Fruit fly (Drosophila melanogaster): ENCODE measurements around the gene CG6026.
A peak's percentile ranks its signal among the peaks of the same experiment; 100 is the strongest.

CG6026 gene

dm6 chr3R:19010923-19011322 is 22.4 kb upstream of the CG6026 start (continued):
- TF ChIP-seq Fer1 (GFP tag; optimal IDR thresholded peaks at IDR 0.05): no peak
- peak; percentile 30 for TF ChIP-seq CG12769 (tag; optimal IDR thresholded peaks at IDR 0.05)
- no peak for TF ChIP-seq ro (GFP tag; IDR thresholded peaks at IDR 0.05)
- peak; percentile 76 for TF ChIP-seq CG7271 (tag; optimal IDR thresholded peaks at IDR 0.05)
- TF ChIP-seq dysf (GFP tag; IDR thresholded peaks at IDR 0.05): peak; percentile 38; the same call in 2 of the 3 replicates
- peak; percentile 62 for TF ChIP-seq bab2 (GFP tag; optimal IDR thresholded peaks at IDR 0.05)
- TF ChIP-seq CG10431 (GFP tag; optimal IDR thresholded peaks at IDR 0.05): no peak
- TF ChIP-seq dmrt11E (tag; optimal IDR thresholded peaks at IDR 0.05): peak; percentile 23
- TF ChIP-seq Blimp-1 (GFP tag; optimal IDR thresholded peaks at IDR 0.05): peak; percentile 34
- no peak for TF ChIP-seq Six4 (GFP tag; optimal IDR thresholded peaks at IDR 0.05)
- TF ChIP-seq ase (GFP tag; IDR thresholded peaks at IDR 0.05): no peak
- TF ChIP-seq CG32772 (GFP tag; IDR thresholded peaks at IDR 0.05): no peak
- no peak for TF ChIP-seq CG17829 (tag; optimal IDR thresholded peaks at IDR 0.05)
- no peak for TF ChIP-seq sr (GFP tag; IDR thresholded peaks at IDR 0.05)
- TF ChIP-seq trh (GFP tag; optimal IDR thresholded peaks at IDR 0.05): no peak
- TF ChIP-seq CG9215 (GFP tag; IDR thresholded peaks at IDR 0.05): no peak
- TF ChIP-seq CG1647 (GFP tag; optimal IDR thresholded peaks at IDR 0.05): peak; percentile 13
- TF ChIP-seq Fer3 (tag; optimal IDR thresholded peaks at IDR 0.05): peak; percentile 47
- TF ChIP-seq zen (tag; optimal IDR thresholded peaks at IDR 0.05): peak; percentile 43
- no peak for TF ChIP-seq phol (tag; optimal IDR thresholded peaks at IDR 0.05)
- no peak for TF ChIP-seq sens-2 (GFP tag; IDR thresholded peaks at IDR 0.05)
- TF ChIP-seq CG3995 (GFP tag; optimal IDR thresholded peaks at IDR 0.05): no peak
- no peak for TF ChIP-seq Nf-YB (GFP tag; optimal IDR thresholded peaks at IDR 0.05)
- 0 out of 3 replicates have a peak, but pooled peaks have one; percentile 22 for TF ChIP-seq CG17361 (GFP tag; IDR thresholded peaks at IDR 0.05)
- peak; percentile 46 for TF ChIP-seq gem (tag; optimal IDR thresholded peaks at IDR 0.05)
- peak; percentile 42 for TF ChIP-seq CG9727 (GFP tag; optimal IDR thresholded peaks at IDR 0.05)
- no peak for TF ChIP-seq CG4730 (GFP tag; IDR thresholded peaks at IDR 0.05)
- peak; percentile 36; the same call in 1 of the 2 replicates for TF ChIP-seq Rfx (GFP tag; IDR thresholded peaks at IDR 0.05)
- TF ChIP-seq shn (GFP tag; optimal IDR thresholded peaks at IDR 0.05): no peak
- TF ChIP-seq chm (GFP tag; IDR thresholded peaks at IDR 0.05): peak; percentile 48; the same call in 1 of the 2 replicates
- peak in 1 of 2 experiments; percentile 51 for TF ChIP-seq Pdp1 (GFP tag; optimal IDR thresholded peaks at IDR 0.05)
- TF ChIP-seq abd-A (tag; optimal IDR thresholded peaks at IDR 0.05): no peak
- no peak for TF ChIP-seq CG4617 (GFP tag; optimal IDR thresholded peaks at IDR 0.05; ENCODE audit: borderline replicate concordance)
- peak; percentile 20 for TF ChIP-seq CG1233 (GFP tag; optimal IDR thresholded peaks at IDR 0.05)
- TF ChIP-seq otp (GFP tag; IDR thresholded peaks at IDR 0.05): no peak
- TF ChIP-seq usp (GFP tag; optimal IDR thresholded peaks at IDR 0.05): no peak
- TF ChIP-seq CG11723 (GFP tag; optimal IDR thresholded peaks at IDR 0.05): no peak
- TF ChIP-seq Jarid2 (GFP tag; optimal IDR thresholded peaks at IDR 0.05): peak; percentile 4
- TF ChIP-seq nerfin-1 (tag; optimal IDR thresholded peaks at IDR 0.05): no peak
- TF ChIP-seq CG9609 (GFP tag; optimal IDR thresholded peaks at IDR 0.05): no peak
- TF ChIP-seq insv (GFP tag; optimal IDR thresholded peaks at IDR 0.05): no peak
- no peak for TF ChIP-seq Atf6 (GFP tag; IDR thresholded peaks at IDR 0.05)
- TF ChIP-seq PHDP (tag; optimal IDR thresholded peaks at IDR 0.05): peak; percentile 52
- TF ChIP-seq Med (GFP tag): peak; percentile 88
- TF ChIP-seq psq (GFP tag; optimal IDR thresholded peaks at IDR 0.05): no peak
- peak; percentile 56 for TF ChIP-seq CG2678 (tag; optimal IDR thresholded peaks at IDR 0.05)
- no peak for TF ChIP-seq dm (GFP tag; optimal IDR thresholded peaks at IDR 0.05)
- no peak for TF ChIP-seq mam (GFP tag; optimal IDR thresholded peaks at IDR 0.05)
- no peak for TF ChIP-seq CG18476 (GFP tag; optimal IDR thresholded peaks at IDR 0.05)
- no peak for TF ChIP-seq CG10267 (tag; optimal IDR thresholded peaks at IDR 0.05)
- TF ChIP-seq sim (GFP tag; IDR thresholded peaks at IDR 0.05): 0 out of 2 replicates have a peak, but pooled peaks have one; percentile 38
